Worm (Caenorhabditis elegans): ENCODE results near the gene srz-91.

srz-91 gene

ce11 chrV:17628566-17628965, 20.7 kb downstream of the srz-91 start, which contains the start of gene F57G4.10:
Gene F57G4.10, plus strand, starts transcription at chrV:17628866.
- TF ChIP-seq unc-42 (tag; optimal IDR thresholded peaks at IDR 0.05) (no peak), npax-4 (tag; optimal IDR thresholded peaks at IDR 0.05) (no peak), pax-1 (tag; optimal IDR thresholded peaks at IDR 0.05) (no peak)

- TF ChIP-seq ceh-45 (GFP tag; IDR thresholded peaks at IDR 0.05), result no peak
- TF ChIP-seq elt-2 (tag; optimal IDR thresholded peaks at IDR 0.05), result no peak
Measured at ce11 chrV:17650427-17650826, 42.5 kb downstream of the srz-91 start, which contains the start of gene fbxa-192. Gene fbxa-192, minus strand, starts transcription at chrV:17650527.

ce11 chrV:17655205-17655604, 47.3 kb downstream of the srz-91 start:
- TF ChIP-seq hlh-30 (tag; optimal IDR thresholded peaks at IDR 0.05; ENCODE audit: insufficient read depth) (no peak), pros-1 (tag; optimal IDR thresholded peaks at IDR 0.05) (no peak), C08G9.2 (tag; optimal IDR thresholded peaks at IDR 0.05) (no peak), ceh-22 (tag; optimal IDR thresholded peaks at IDR 0.05) (no peak), zip-5 (tag; optimal IDR thresholded peaks at IDR 0.05) (no peak), nhr-232 (tag; optimal IDR thresholded peaks at IDR 0.05) (no peak), pag-3 (tag; optimal IDR thresholded peaks at IDR 0.05; ENCODE audit: borderline replicate concordance) (no peak), nfya-1 (tag; optimal IDR thresholded peaks at IDR 0.05) (no peak), ahr-1 (tag; optimal IDR thresholded peaks at IDR 0.05) (no peak), elt-2 (tag; optimal IDR thresholded peaks at IDR 0.05) (no peak)

- TF ChIP-seq ama-1 (optimal IDR thresholded peaks at IDR 0.05) (no peak), mec-3 (tag; optimal IDR thresholded peaks at IDR 0.05; ENCODE audit: borderline replicate concordance) (no peak), C08G9.2 (tag; optimal IDR thresholded peaks at IDR 0.05) (no peak), ceh-45 (GFP tag; IDR thresholded peaks at IDR 0.05) (no peak), nfya-1 (tag; optimal IDR thresholded peaks at IDR 0.05) (no peak), unc-86 (tag; optimal IDR thresholded peaks at IDR 0.05) (no peak), unc-3 (GFP tag; conservative IDR thresholded peaks at IDR 0.05) (no peak), unc-3 (tag; optimal IDR thresholded peaks at IDR 0.05) (no peak), unc-42 (tag; optimal IDR thresholded peaks at IDR 0.05) (no peak)
Measured at ce11 chrV:17658824-17659223, 50.9 kb downstream of the srz-91 start.
